Fruit fly (Drosophila melanogaster) whole organism, embryonic: ENCODE measurements around the gene CG43800.
A peak's percentile ranks its signal among the peaks of the same experiment; 100 is the strongest.

ENCODE experiments used
- CG17328 ChIP-seq: fragments of 200-800 bp; sonication (Bioruptor generic); IDR thresholded peaks from 2 replicates; pipeline ENCODE4 v1.3.6; 2022; ENCODE audit warnings: missing biosample characterization, missing genetic modification characterization
- CG33557 ChIP-seq: fragments of 200-800 bp; sonication (Bioruptor generic); optimal IDR thresholded peaks from 2 replicates; lab custom pipeline; 2019; ENCODE audit warnings: missing biosample characterization, mild to moderate bottlenecking, missing genetic modification characterization, moderate library complexity
- CG4820 ChIP-seq: fragments of 200-800 bp; sonication (Bioruptor generic); optimal IDR thresholded peaks from 3 replicates; lab custom pipeline; 2016; ENCODE audit warnings: missing biosample characterization, missing genetic modification characterization
- fd102C ChIP-seq: fragments of 200-800 bp; sonication (Bioruptor generic); optimal IDR thresholded peaks from 2 replicates; lab custom pipeline; 2018; ENCODE audit warnings: missing biosample characterization, mild to moderate bottlenecking, missing genetic modification characterization, moderate library complexity
- her ChIP-seq: fragments of 200-800 bp; sonication (Bioruptor generic); optimal IDR thresholded peaks from 2 replicates; lab custom pipeline; 2016; ENCODE audit warnings: missing biosample characterization, missing genetic modification characterization
- ken ChIP-seq: fragments of 200-800 bp; sonication (Bioruptor generic); IDR thresholded peaks from 3 replicates; pipeline ENCODE4 v1.3.6; 2022; ENCODE audit warnings: missing biosample characterization, missing genetic modification characterization
- lola ChIP-seq, 3 experiments: fragments of >200 bp in 2 of 3; fragments of 200-800 bp in 1 of 3; sonication (Bioruptor generic) in 1 of 3; optimal IDR thresholded peaks; 2 replicates each; lab custom pipeline; 2017 to 2019; ENCODE audit warnings: missing biosample characterization in 3 of 3, missing genetic modification characterization in 3 of 3, mild to moderate bottlenecking in 1 of 3, moderate library complexity in 1 of 3
- otp ChIP-seq: fragments of 200-800 bp; sonication (Bioruptor generic); IDR thresholded peaks from 3 replicates; pipeline ENCODE4, ENCODE4 v1.3.6; 2022; ENCODE audit warnings: missing biosample characterization, missing genetic modification characterization
- sens ChIP-seq: fragments of 200-800 bp; sonication (Bioruptor generic); peaks from one replicate; lab custom pipeline; 2016; ENCODE audit warnings: missing biosample characterization, missing genetic modification characterization
- seq ChIP-seq: fragments of 200-800 bp; sonication (Bioruptor generic); IDR thresholded peaks from 2 replicates; pipeline ENCODE4 v1.3.6; 2022; ENCODE audit warnings: missing biosample characterization, missing genetic modification characterization
- unc-4 ChIP-seq: fragments of 200-800 bp; sonication (Bioruptor generic); IDR thresholded peaks from 2 replicates; pipeline ENCODE4 v1.3.6; 2022; ENCODE audit warnings: missing biosample characterization, missing genetic modification characterization; ENCODE audit not compliant: partially characterized antibody

- TF ChIP-seq CG33557 (GFP tag; lab: Kevin White, UChicago) (no peak), ken (GFP tag; lab: Robert Waterston, UW) (no peak), fd102C (GFP tag; lab: Kevin White, UChicago) (no peak), lola (GFP tag; optimal IDR thresholded peaks at IDR 0.05; lab: Kevin White, UChicago) (no peak), CG4820 (no peak), CG17328 (GFP tag; lab: Robert Waterston, UW) (no peak), sens (GFP tag; lab: Kevin White, UChicago) (peak; percentile 69), otp (GFP tag; lab: Robert Waterston, UW) (no peak), seq (GFP tag; lab: Robert Waterston, UW) (no peak), her (GFP tag; lab: Kevin White, UChicago) (no peak), unc-4 (no peak)
Observed at dm6 chr2L:7264396-7264795, 31.8 kb upstream of the CG43800 start.
